Worm (Caenorhabditis elegans): Measurements from ENCODE around the gene srh-11.

The srh-11 gene

DNA sequence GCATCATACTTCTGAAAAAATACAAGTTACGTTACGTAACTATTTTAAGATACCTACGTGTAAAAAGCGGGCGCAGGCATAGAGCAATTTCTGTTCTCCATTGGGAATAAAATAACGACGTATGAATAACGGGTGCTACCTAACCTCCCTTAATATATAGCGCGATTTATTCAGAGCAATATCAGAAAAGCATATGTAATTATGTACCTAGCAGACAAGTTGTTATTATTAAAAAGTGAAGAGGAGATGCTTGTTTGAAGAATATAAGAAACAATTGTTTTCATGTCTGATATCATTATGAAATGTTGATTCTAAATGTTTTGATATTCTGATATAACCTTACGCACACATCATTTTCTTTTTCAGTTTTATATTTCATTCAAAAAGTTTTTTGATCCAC lies at the start of gene srh-11:
Gene srh-11, minus strand, starts transcription at position 101 of the 400 bp plus-strand sequence.
- no peak for TF ChIP-seq zag-1 (tag; optimal IDR thresholded peaks at IDR 0.05)
- no peak for TF ChIP-seq elt-3 (tag; optimal IDR thresholded peaks at IDR 0.05)
- TF ChIP-seq daf-12 (tag; optimal IDR thresholded peaks at IDR 0.05), result no peak
- TF ChIP-seq fos-1 (tag; optimal IDR thresholded peaks at IDR 0.05), result no peak
- no peak for TF ChIP-seq nhr-23 (tag; optimal IDR thresholded peaks at IDR 0.05)
- TF ChIP-seq nhr-67 (tag; optimal IDR thresholded peaks at IDR 0.05), result no peak
- TF ChIP-seq ama-1 (optimal IDR thresholded peaks at IDR 0.05), result no peak
- TF ChIP-seq nfya-1 (tag; optimal IDR thresholded peaks at IDR 0.05; ENCODE audit: insufficient read depth), result no peak
- no peak for TF ChIP-seq nhr-77 (tag; optimal IDR thresholded peaks at IDR 0.05)
- no peak for TF ChIP-seq lsy-12 (tag; optimal IDR thresholded peaks at IDR 0.05)
- no peak for TF ChIP-seq sea-2 (GFP tag; optimal IDR thresholded peaks at IDR 0.05)
- TF ChIP-seq pha-4 (tag; optimal IDR thresholded peaks at IDR 0.05), result no peak
- TF ChIP-seq skn-1 (tag; optimal IDR thresholded peaks at IDR 0.05), result no peak

ce11 chrX:8368210-8368609 lies 49.4 kb upstream of the srh-11 start:
- TF ChIP-seq fkh-10 (GFP tag; optimal IDR thresholded peaks at IDR 0.05) (no peak), ztf-4 (tag; optimal IDR thresholded peaks at IDR 0.05) (no peak), elt-1 (tag; optimal IDR thresholded peaks at IDR 0.05) (no peak), mdl-1 (tag; optimal IDR thresholded peaks at IDR 0.05) (no peak), nfya-1 (tag; optimal IDR thresholded peaks at IDR 0.05; ENCODE audit: insufficient read depth) (peak; percentile 86), ceh-16 (tag; optimal IDR thresholded peaks at IDR 0.05) (no peak), nhr-12 (tag; optimal IDR thresholded peaks at IDR 0.05) (no peak), unc-39 (tag; optimal IDR thresholded peaks at IDR 0.05) (no peak), fkh-2 (tag; optimal IDR thresholded peaks at IDR 0.05) (no peak), hmg-11 (tag; optimal IDR thresholded peaks at IDR 0.05) (peak; percentile 56), tbx-2 (tag; optimal IDR thresholded peaks at IDR 0.05) (peak; percentile 72), nhr-23 (tag; optimal IDR thresholded peaks at IDR 0.05) (no peak), ZK546.5 (tag; optimal IDR thresholded peaks at IDR 0.05) (no peak), ama-1 (optimal IDR thresholded peaks at IDR 0.05) (no peak), lin-39 (tag; optimal IDR thresholded peaks at IDR 0.05) (peak; percentile 63), sea-2 (GFP tag; optimal IDR thresholded peaks at IDR 0.05) (no peak), egl-27 (tag; optimal IDR thresholded peaks at IDR 0.05) (peak; percentile 3), ceh-9 (tag; optimal IDR thresholded peaks at IDR 0.05) (no peak), elt-3 (tag; optimal IDR thresholded peaks at IDR 0.05) (no peak), ceh-28 (tag; optimal IDR thresholded peaks at IDR 0.05) (peak; percentile 45), skn-1 (tag; optimal IDR thresholded peaks at IDR 0.05) (no peak), egl-5 (tag; optimal IDR thresholded peaks at IDR 0.05) (no peak), lin-15B (tag; optimal IDR thresholded peaks at IDR 0.05) (peak; percentile 64), ztf-11 (tag; optimal IDR thresholded peaks at IDR 0.05) (no peak), nhr-28 (tag; optimal IDR thresholded peaks at IDR 0.05) (no peak), pqm-1 (tag; optimal IDR thresholded peaks at IDR 0.05) (peak; percentile 82), unc-62 (GFP tag; optimal IDR thresholded peaks at IDR 0.05) (no peak), mml-1 (tag; optimal IDR thresholded peaks at IDR 0.05) (no peak), snpc-4 (tag; optimal IDR thresholded peaks at IDR 0.05) (peak; percentile 69), pha-4 (tag; optimal IDR thresholded peaks at IDR 0.05) (peak; percentile 80), zag-1 (tag; optimal IDR thresholded peaks at IDR 0.05) (no peak), eor-1 (tag; optimal IDR thresholded peaks at IDR 0.05) (no peak), nhr-43 (tag; optimal IDR thresholded peaks at IDR 0.05; ENCODE audit: poor library complexity, severe bottlenecking) (no peak), daf-12 (tag; optimal IDR thresholded peaks at IDR 0.05) (no peak), aly-2 (tag; optimal IDR thresholded peaks at IDR 0.05) (no peak), nhr-11 (tag; optimal IDR thresholded peaks at IDR 0.05) (no peak), nhr-25 (tag; optimal IDR thresholded peaks at IDR 0.05) (no peak), ceh-82 (tag; optimal IDR thresholded peaks at IDR 0.05) (no peak), R02D3.7 (tag; optimal IDR thresholded peaks at IDR 0.05) (peak; percentile 42), nhr-77 (tag; optimal IDR thresholded peaks at IDR 0.05) (no peak), nhr-76 (tag; optimal IDR thresholded peaks at IDR 0.05) (no peak), jun-1 (tag; optimal IDR thresholded peaks at IDR 0.05) (peak; percentile 81), lsy-12 (tag; optimal IDR thresholded peaks at IDR 0.05) (peak; percentile 8), nhr-67 (tag; optimal IDR thresholded peaks at IDR 0.05) (no peak), fos-1 (tag; optimal IDR thresholded peaks at IDR 0.05) (no peak), nhr-237 (tag; optimal IDR thresholded peaks at IDR 0.05) (no peak), elt-2 (tag; optimal IDR thresholded peaks at IDR 0.05) (peak; percentile 62)

Measured in whole organism, L3 larva.